Worm (Caenorhabditis elegans) whole organism, L4 larva: ENCODE results near the gene clec-216.

ENCODE experiments used
- F37D6.2 ChIP-seq: sonication (generic microtip); optimal IDR thresholded peaks from 2 replicates; lab custom pipeline; 2016; ENCODE audit warnings: mild to moderate bottlenecking, missing genetic modification characterization, missing compliant biosample characterization
- R02D3.7 ChIP-seq: fragments of 150-350 bp; sonication (generic microtip); optimal IDR thresholded peaks from 3 replicates; lab custom pipeline; 2014; ENCODE audit warnings: missing biosample characterization, missing genetic modification characterization
- ZK546.5 ChIP-seq, 2 experiments: sonication (generic microtip); optimal IDR thresholded peaks; 2 replicates each; lab custom pipeline; 2017; ENCODE audit warnings: missing biosample characterization in 2 of 2, missing genetic modification characterization in 2 of 2
- aha-1 ChIP-seq: fragments of 150-350 bp; peaks from one replicate; lab custom pipeline; 2014; ENCODE audit warnings: missing biosample characterization, missing genetic modification characterization
- ceh-44 ChIP-seq: fragments of 200-800 bp; sonication (Bioruptor generic); IDR thresholded peaks from 2 replicates; pipeline ENCODE4 v1.3.6; 2022; ENCODE audit warnings: missing genetic modification reagents, missing genetic modification characterization, missing compliant biosample characterization
- dpl-1 ChIP-seq: fragments of 150-350 bp; optimal IDR thresholded peaks from 2 replicates; lab custom pipeline; 2014; ENCODE audit warnings: missing biosample characterization, missing genetic modification reagents, missing genetic modification characterization
- fkh-10 ChIP-seq: fragments of 150-350 bp; optimal IDR thresholded peaks from 2 replicates; lab custom pipeline; 2014; ENCODE audit warnings: missing biosample characterization, missing genetic modification reagents, missing genetic modification characterization
- jun-1 ChIP-seq: fragments of 150-350 bp; optimal IDR thresholded peaks from 2 replicates; lab custom pipeline; 2014; ENCODE audit warnings: missing biosample characterization, missing genetic modification reagents, missing genetic modification characterization
- lin-1 ChIP-seq: fragments of 200-800 bp; sonication (Bioruptor generic); IDR thresholded peaks from 2 replicates; pipeline ENCODE4 v1.3.6; 2022; ENCODE audit warnings: missing genetic modification reagents, missing genetic modification characterization, missing compliant biosample characterization
- lin-15B ChIP-seq: fragments of 150-350 bp; sonication (generic microtip); optimal IDR thresholded peaks from 3 replicates; lab custom pipeline; 2014; ENCODE audit warnings: missing biosample characterization, missing genetic modification characterization
- nhr-10 ChIP-seq: fragments of 150-350 bp; optimal IDR thresholded peaks from 2 replicates; lab custom pipeline; 2014; ENCODE audit warnings: missing biosample characterization, missing genetic modification characterization
- nhr-48 ChIP-seq: sonication (generic microtip); optimal IDR thresholded peaks from 2 replicates; lab custom pipeline; 2016; ENCODE audit warnings: mild to moderate bottlenecking, missing genetic modification characterization, missing compliant biosample characterization
- snpc-4 ChIP-seq: fragments of 150-350 bp; optimal IDR thresholded peaks from 2 replicates; lab custom pipeline; 2014; ENCODE audit warnings: missing biosample characterization, missing genetic modification characterization
- ztf-11 ChIP-seq: fragments of 150-350 bp; optimal IDR thresholded peaks from 2 replicates; lab custom pipeline; 2014; ENCODE audit warnings: missing biosample characterization, missing genetic modification characterization

DNA sequence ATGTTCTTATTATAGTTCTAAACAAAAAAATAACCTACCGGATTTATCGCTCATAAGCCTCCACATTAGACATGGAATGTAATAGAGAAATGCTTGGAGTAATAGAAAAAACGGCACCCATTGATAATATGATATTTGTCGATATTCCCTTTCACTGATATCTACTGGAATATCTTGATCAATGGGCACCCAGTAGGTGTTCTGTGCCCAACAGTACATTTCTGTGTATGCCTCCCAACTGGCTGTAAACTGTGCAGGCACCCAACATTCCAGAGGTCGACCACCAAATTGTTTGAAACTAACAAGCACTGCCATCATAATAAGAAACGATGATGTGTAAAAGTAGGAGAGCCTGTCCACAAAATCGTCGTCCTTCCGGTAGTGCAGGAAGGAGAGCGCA lies 11.7 kb upstream of the clec-216 start:
- TF ChIP-seq R02D3.7 (no peak), ZK546.5 (tag; optimal IDR thresholded peaks at IDR 0.05; lab: Kevin White, UChicago) (no peak), lin-15B (no peak), nhr-48 (tag; lab: Kevin White, UChicago) (no peak), dpl-1 (no peak), fkh-10 (GFP tag; lab: Kevin White, UChicago) (no peak), ceh-44 (GFP tag; lab: Robert Waterston, UW) (no peak), aha-1 (tag; lab: Kevin White, UChicago) (no peak), snpc-4 (tag; lab: Kevin White, UChicago) (no peak), nhr-10 (tag; lab: Kevin White, UChicago) (no peak), ztf-11 (tag; lab: Kevin White, UChicago) (no peak), jun-1 (tag; lab: Kevin White, UChicago) (no peak), F37D6.2 (no peak), lin-1 (GFP tag; lab: Robert Waterston, UW) (no peak)
